Fruit fly (Drosophila melanogaster) whole organism, embryonic: ENCODE measurements around the gene CG31287.

Experiments used
- Asciz ChIP-seq: fragments of 200-800 bp; sonication (Bioruptor generic); optimal IDR thresholded peaks from 2 replicates; lab custom pipeline; 2017; ENCODE audit warnings: missing biosample characterization, mild to moderate bottlenecking, missing genetic modification characterization, missing genetic modification reagents
- Blimp-1 ChIP-seq: fragments of 200-800 bp; sonication (Bioruptor generic); optimal IDR thresholded peaks from 3 replicates; lab custom pipeline; 2018; ENCODE audit warnings: missing biosample characterization, missing genetic modification characterization, mild to moderate bottlenecking, moderate library complexity, missing genetic modification reagents
- CG10209 ChIP-seq: fragments of 200-800 bp; sonication (Bioruptor generic); optimal IDR thresholded peaks from 3 replicates; lab custom pipeline; 2017; ENCODE audit warnings: missing biosample characterization, mild to moderate bottlenecking, missing genetic modification characterization, missing genetic modification reagents
- CG16813 ChIP-seq: fragments of 200-800 bp; sonication (Bioruptor generic); IDR thresholded peaks from 3 replicates; pipeline ENCODE4 v1.3.6; 2022; ENCODE audit warnings: missing biosample characterization, missing genetic modification characterization; ENCODE audit not compliant: partially characterized antibody
- CG4617 ChIP-seq: fragments of 200-800 bp; sonication (Bioruptor generic); optimal IDR thresholded peaks from 3 replicates; lab custom pipeline; 2016; ENCODE audit warnings: missing biosample characterization, missing genetic modification characterization, borderline replicate concordance
- HmgZ ChIP-seq: fragments of 200-800 bp; sonication (Bioruptor generic); optimal IDR thresholded peaks from 2 replicates; lab custom pipeline; 2018; ENCODE audit warnings: missing biosample characterization, mild to moderate bottlenecking, missing genetic modification characterization
- NfI ChIP-seq: fragments of 200-800 bp; sonication (Bioruptor generic); optimal IDR thresholded peaks from 3 replicates; lab custom pipeline; 2018; ENCODE audit warnings: missing biosample characterization, mild to moderate bottlenecking, missing genetic modification characterization, moderate library complexity
- disco-r ChIP-seq: fragments of 200-800 bp; sonication (Bioruptor generic); optimal IDR thresholded peaks from 2 replicates; lab custom pipeline; 2016; ENCODE audit warnings: missing biosample characterization, missing genetic modification characterization
- hbn ChIP-seq: fragments of 200-800 bp; sonication (Bioruptor generic); IDR thresholded peaks from 2 replicates; pipeline ENCODE4 v1.3.6; 2022; ENCODE audit warnings: missing biosample characterization, missing genetic modification characterization; ENCODE audit not compliant: partially characterized antibody
- ro ChIP-seq: fragments of 200-800 bp; sonication (Bioruptor generic); IDR thresholded peaks from 2 replicates; pipeline ENCODE4 v1.3.6; 2022; ENCODE audit warnings: missing biosample characterization, missing genetic modification characterization
- usp ChIP-seq: fragments of >200 bp; optimal IDR thresholded peaks from 2 replicates; lab custom pipeline; 2017; ENCODE audit warnings: missing biosample characterization, missing genetic modification characterization
- zfh1 ChIP-seq: fragments of 200-800 bp; sonication (Bioruptor generic); IDR thresholded peaks from 3 replicates; pipeline ENCODE4 v1.3.6; 2022; ENCODE audit warnings: missing biosample characterization, missing genetic modification characterization

DNA sequence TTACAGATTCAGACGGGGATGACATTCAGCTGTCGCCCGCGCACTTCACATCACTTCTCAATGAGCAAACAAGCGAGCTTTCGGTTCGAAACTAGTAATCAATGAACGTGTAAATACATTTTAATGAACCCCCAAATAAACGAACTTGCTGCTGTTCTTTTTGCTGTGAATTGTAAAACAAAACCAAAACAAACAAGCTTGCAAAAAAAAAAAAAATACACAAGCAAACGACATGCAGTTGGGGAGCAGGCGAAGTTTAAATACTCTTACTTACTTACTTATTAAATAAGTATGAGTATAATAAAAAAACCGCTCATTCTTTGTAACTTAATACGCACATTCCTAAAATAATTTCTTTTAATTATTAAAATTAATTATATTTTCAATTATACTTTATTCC is 48.9 kb upstream of the CG31287 start:
- TF ChIP-seq Asciz = no peak
- TF ChIP-seq disco-r (GFP tag; lab: Kevin White, UChicago) = no peak
- no peak for TF ChIP-seq CG10209
- TF ChIP-seq hbn (GFP tag; lab: Robert Waterston, UW) = no peak
- no peak for TF ChIP-seq Blimp-1 (GFP tag; lab: Kevin White, UChicago)
- no peak for TF ChIP-seq usp
- no peak for TF ChIP-seq zfh1
- no peak for TF ChIP-seq ro (GFP tag; lab: Robert Waterston, UW)
- no peak for TF ChIP-seq CG4617 (GFP tag; lab: Kevin White, UChicago)
- no peak for TF ChIP-seq NfI (GFP tag; lab: Kevin White, UChicago)
- no peak for TF ChIP-seq HmgZ
- TF ChIP-seq CG16813 (GFP tag; lab: Robert Waterston, UW) = no peak
